Fruit fly (Drosophila melanogaster) whole organism, embryonic: Measurements from ENCODE around the gene Vdup1.

Experiments
- Ada2b ChIP-seq: fragments of 200-800 bp; sonication (Bioruptor generic); IDR thresholded peaks from 2 replicates; pipeline ENCODE4 v1.3.6; 2022; ENCODE audit warnings: missing biosample characterization, missing genetic modification characterization
- Bdp1 ChIP-seq: fragments of 200-800 bp; sonication (Bioruptor generic); optimal IDR thresholded peaks from 3 replicates; lab custom pipeline; 2016; ENCODE audit warnings: missing biosample characterization, missing genetic modification characterization
- CG11085 ChIP-seq: fragments of 200-800 bp; sonication (Bioruptor generic); IDR thresholded peaks from 2 replicates; pipeline ENCODE4 v1.3.6; 2022; ENCODE audit warnings: missing biosample characterization, missing genetic modification characterization
- CG11695 ChIP-seq: fragments of 200-800 bp; sonication (Bioruptor generic); IDR thresholded peaks from 3 replicates; pipeline ENCODE4 v1.3.6; 2022; ENCODE audit warnings: missing biosample characterization, missing genetic modification characterization
- CG13624 ChIP-seq: fragments of 200-800 bp; sonication (Bioruptor generic); optimal IDR thresholded peaks from 2 replicates; lab custom pipeline; 2016; ENCODE audit warnings: missing biosample characterization, missing genetic modification characterization
- CG15479 ChIP-seq: fragments of 200-800 bp; sonication (Bioruptor generic); optimal IDR thresholded peaks from 3 replicates; lab custom pipeline; 2019; ENCODE audit warnings: missing biosample characterization, mild to moderate bottlenecking, missing genetic modification characterization, moderate library complexity
- CG16815 ChIP-seq: fragments of 200-800 bp; sonication (Bioruptor generic); optimal IDR thresholded peaks from 3 replicates; lab custom pipeline; 2017; ENCODE audit warnings: missing biosample characterization, mild to moderate bottlenecking, missing genetic modification characterization
- CG16863 ChIP-seq: fragments of 200-800 bp; sonication (Bioruptor generic); optimal IDR thresholded peaks from 3 replicates; lab custom pipeline; 2016; ENCODE audit warnings: missing biosample characterization, missing genetic modification characterization
- CG17328 ChIP-seq: fragments of 200-800 bp; sonication (Bioruptor generic); IDR thresholded peaks from 2 replicates; pipeline ENCODE4 v1.3.6; 2022; ENCODE audit warnings: missing biosample characterization, missing genetic modification characterization
- CG17385 ChIP-seq: fragments of 200-800 bp; sonication (Bioruptor generic); optimal IDR thresholded peaks from 3 replicates; lab custom pipeline; 2018; ENCODE audit warnings: missing biosample characterization, mild to moderate bottlenecking, missing genetic modification characterization
- CG17568 ChIP-seq: fragments of 200-800 bp; sonication (Bioruptor generic); optimal IDR thresholded peaks from 2 replicates; lab custom pipeline; 2018; ENCODE audit warnings: missing biosample characterization, mild to moderate bottlenecking, missing genetic modification characterization, moderate library complexity
- CG32767 ChIP-seq: fragments of 200-800 bp; sonication (Bioruptor generic); IDR thresholded peaks from 2 replicates; pipeline ENCODE4 v1.3.6; 2022; ENCODE audit warnings: missing biosample characterization, missing genetic modification characterization
- CG33557 ChIP-seq: fragments of 200-800 bp; sonication (Bioruptor generic); optimal IDR thresholded peaks from 2 replicates; lab custom pipeline; 2019; ENCODE audit warnings: missing biosample characterization, mild to moderate bottlenecking, missing genetic modification characterization, moderate library complexity
- CG3995 ChIP-seq: fragments of 200-800 bp; sonication (Bioruptor generic); optimal IDR thresholded peaks from 3 replicates; lab custom pipeline; 2016; ENCODE audit warnings: missing biosample characterization, missing genetic modification characterization
- CG4328 ChIP-seq: fragments of 200-800 bp; sonication (Bioruptor generic); optimal IDR thresholded peaks from 3 replicates; lab custom pipeline; 2017; ENCODE audit warnings: missing biosample characterization, missing genetic modification reagents, missing genetic modification characterization
- CG4707 ChIP-seq: fragments of 200-800 bp; sonication (Bioruptor generic); optimal IDR thresholded peaks from 2 replicates; lab custom pipeline; 2018; ENCODE audit warnings: missing biosample characterization, mild to moderate bottlenecking, missing genetic modification characterization, moderate library complexity
- CG6175 ChIP-seq: fragments of 200-800 bp; sonication (Bioruptor generic); IDR thresholded peaks from 3 replicates; pipeline ENCODE4 v1.3.6; 2022; ENCODE audit warnings: missing biosample characterization, missing genetic modification characterization
- CG6272 ChIP-seq: fragments of 200-800 bp; sonication (Bioruptor generic); IDR thresholded peaks from 2 replicates; pipeline ENCODE4 v1.3.6; 2022; ENCODE audit warnings: missing biosample characterization, missing genetic modification characterization
- CG6813 ChIP-seq: fragments of 200-800 bp; sonication (Bioruptor generic); optimal IDR thresholded peaks from 2 replicates; lab custom pipeline; 2017; ENCODE audit warnings: missing biosample characterization, missing genetic modification characterization, mild to moderate bottlenecking, moderate library complexity, missing genetic modification reagents
- CG8281 ChIP-seq: fragments of 200-800 bp; sonication (Bioruptor generic); optimal IDR thresholded peaks from 2 replicates; lab custom pipeline; 2018; ENCODE audit warnings: missing biosample characterization, mild to moderate bottlenecking, missing genetic modification characterization, moderate library complexity
- CG8944 ChIP-seq: fragments of 200-800 bp; sonication (Bioruptor generic); optimal IDR thresholded peaks from 3 replicates; lab custom pipeline; 2016; ENCODE audit warnings: missing biosample characterization, missing genetic modification characterization
- CG9215 ChIP-seq: fragments of 200-800 bp; sonication (Bioruptor generic); IDR thresholded peaks from 2 replicates; pipeline ENCODE4 v1.3.6; 2022; ENCODE audit warnings: missing biosample characterization, missing genetic modification characterization
- Deaf1 ChIP-seq: fragments of 200-800 bp; optimal IDR thresholded peaks from 3 replicates; lab custom pipeline; 2019; ENCODE audit warnings: missing biosample characterization, mild to moderate bottlenecking, missing genetic modification characterization, moderate library complexity
- HmgZ ChIP-seq: fragments of 200-800 bp; sonication (Bioruptor generic); optimal IDR thresholded peaks from 2 replicates; lab custom pipeline; 2018; ENCODE audit warnings: missing biosample characterization, mild to moderate bottlenecking, missing genetic modification characterization
- Meics ChIP-seq: fragments of 200-800 bp; sonication (Bioruptor generic); optimal IDR thresholded peaks from 2 replicates; lab custom pipeline; 2017; ENCODE audit warnings: missing biosample characterization, mild to moderate bottlenecking, missing genetic modification characterization
- Nf-YB ChIP-seq: fragments of 200-800 bp; sonication (Bioruptor generic); optimal IDR thresholded peaks from 3 replicates; lab custom pipeline; 2019; ENCODE audit warnings: missing biosample characterization, mild to moderate bottlenecking, missing genetic modification characterization, moderate library complexity
- Nf-YC ChIP-seq: fragments of 200-800 bp; optimal IDR thresholded peaks from 3 replicates; lab custom pipeline; 2019; ENCODE audit warnings: missing biosample characterization, mild to moderate bottlenecking, missing genetic modification characterization, moderate library complexity
- Oaz ChIP-seq: fragments of 200-800 bp; sonication (Bioruptor generic); IDR thresholded peaks from 2 replicates; pipeline ENCODE4 v1.3.6; 2022; ENCODE audit warnings: missing biosample characterization, missing genetic modification characterization
- Pdp1 ChIP-seq, 2 experiments: fragments of 200-800 bp; sonication (Bioruptor generic); optimal IDR thresholded peaks; 3 replicates each; lab custom pipeline; 2016; ENCODE audit warnings: missing biosample characterization in 2 of 2, missing genetic modification characterization in 2 of 2, mild to moderate bottlenecking in 1 of 2, moderate library complexity in 1 of 2
- Sry-δ ChIP-seq: fragments of 200-800 bp; sonication (Bioruptor generic); optimal IDR thresholded peaks from 2 replicates; lab custom pipeline; 2016; ENCODE audit warnings: missing biosample characterization, missing genetic modification characterization
- ase ChIP-seq: fragments of 200-800 bp; sonication (Bioruptor generic); IDR thresholded peaks from 3 replicates; pipeline ENCODE4 v1.3.6; 2022; ENCODE audit warnings: missing biosample characterization, missing genetic modification characterization
- bsh ChIP-seq, 2 experiments: fragments of 200-800 bp; sonication (Bioruptor generic); optimal IDR thresholded peaks; 2 replicates each; lab custom pipeline; 2017 to 2018; ENCODE audit warnings: mild to moderate bottlenecking in 2 of 2, missing biosample characterization in 2 of 2, missing genetic modification characterization in 2 of 2, moderate library complexity in 1 of 2
- cad ChIP-seq: fragments of >200 bp; optimal IDR thresholded peaks from 2 replicates; lab custom pipeline; 2017; ENCODE audit warnings: missing biosample characterization, missing genetic modification characterization
- chinmo ChIP-seq: fragments of 200-800 bp; sonication (Bioruptor generic); IDR thresholded peaks from 4 replicates; pipeline ENCODE4 v1.3.6; 2022; ENCODE audit warnings: missing biosample characterization, missing genetic modification characterization; ENCODE audit not compliant: partially characterized antibody
- corto ChIP-seq: fragments of 200-800 bp; sonication (Bioruptor generic); optimal IDR thresholded peaks from 2 replicates; lab custom pipeline; 2016; ENCODE audit warnings: missing biosample characterization, mild to moderate bottlenecking, missing genetic modification characterization, moderate library complexity
- croc ChIP-seq: fragments of 200-800 bp; sonication (Bioruptor generic); conservative IDR thresholded peaks from 3 replicates; pipeline ENCODE4 v1.3.6; 2022; ENCODE audit warnings: missing biosample characterization, missing genetic modification characterization
- dysf ChIP-seq: fragments of 200-800 bp; sonication (Bioruptor generic); IDR thresholded peaks from 3 replicates; pipeline ENCODE4 v1.3.6; 2022; ENCODE audit warnings: missing biosample characterization, missing genetic modification characterization
- esg ChIP-seq: fragments of 200-800 bp; sonication (Bioruptor generic); conservative IDR thresholded peaks from 2 replicates; pipeline ENCODE4 v1.3.6; 2022; ENCODE audit warnings: missing biosample characterization, missing genetic modification characterization
- kah ChIP-seq: fragments of 200-800 bp; sonication (Bioruptor generic); optimal IDR thresholded peaks from 2 replicates; lab custom pipeline; 2018; ENCODE audit warnings: missing biosample characterization, mild to moderate bottlenecking, missing genetic modification characterization
- lab ChIP-seq: fragments of 200-800 bp; sonication (Bioruptor generic); optimal IDR thresholded peaks from 3 replicates; lab custom pipeline; 2017; ENCODE audit warnings: missing biosample characterization, missing genetic modification characterization, mild to moderate bottlenecking, moderate library complexity, missing genetic modification reagents
- nerfin-1 ChIP-seq: fragments of 200-800 bp; sonication (Bioruptor generic); optimal IDR thresholded peaks from 3 replicates; lab custom pipeline; 2019; ENCODE audit warnings: missing biosample characterization, mild to moderate bottlenecking, missing genetic modification characterization, moderate library complexity
- prd ChIP-seq, 3 experiments: fragments of >200 bp in 2 of 3; fragments of 200-800 bp in 1 of 3; sonication (Bioruptor generic) in 1 of 3; optimal IDR thresholded peaks in 2 of 3; IDR thresholded peaks in 1 of 3; 2 replicates in 2 of 3; 3 replicates in 1 of 3; pipeline versions ENCODE4 v1.3.6 to Lab custom; 2017 to 2022; ENCODE audit warnings: missing biosample characterization in 1 of 3, missing genetic modification characterization in 1 of 3
- sens ChIP-seq: fragments of 200-800 bp; sonication (Bioruptor generic); peaks from one replicate; lab custom pipeline; 2016; ENCODE audit warnings: missing biosample characterization, missing genetic modification characterization
- sisA ChIP-seq: fragments of 200-800 bp; sonication (Bioruptor generic); IDR thresholded peaks from 2 replicates; pipeline ENCODE4 v1.3.6; 2022; ENCODE audit warnings: missing biosample characterization, missing genetic modification characterization
- sna ChIP-seq: fragments of 200-800 bp; sonication (Bioruptor generic); IDR thresholded peaks from 2 replicates; pipeline ENCODE4 v1.3.6; 2022; ENCODE audit warnings: missing biosample characterization, missing genetic modification characterization; ENCODE audit not compliant: partially characterized antibody
- tgo ChIP-seq: fragments of 200-800 bp; sonication (Bioruptor generic); IDR thresholded peaks from 3 replicates; pipeline ENCODE4 v1.3.6; 2022; ENCODE audit warnings: missing biosample characterization, missing genetic modification characterization
- tx ChIP-seq: fragments of 200-800 bp; sonication (Bioruptor generic); optimal IDR thresholded peaks from 2 replicates; lab custom pipeline; 2016; ENCODE audit warnings: missing biosample characterization, missing genetic modification characterization
- unpg ChIP-seq: fragments of 200-800 bp; sonication (Bioruptor generic); optimal IDR thresholded peaks from 3 replicates; lab custom pipeline; 2018; ENCODE audit warnings: missing biosample characterization, mild to moderate bottlenecking, missing genetic modification characterization, moderate library complexity

Vdup1 gene

dm6 chr3L:128295-129117, 50.3 kb downstream of the Vdup1 start (continued):
- no peak for TF ChIP-seq CG16815 (GFP tag; lab: Kevin White, UChicago)
- TF ChIP-seq CG8281 (tag; lab: Kevin White, UChicago) = no peak
- TF ChIP-seq Meics = no peak
- peak; percentile 54; the same call in 1 of the 2 replicates for TF ChIP-seq CG32767 (GFP tag; lab: Robert Waterston, UW)
- no peak for TF ChIP-seq ase (GFP tag; lab: Robert Waterston, UW)
- no peak for TF ChIP-seq sisA (GFP tag; lab: Robert Waterston, UW)
- peak; percentile 30 for TF ChIP-seq kah
- peak; percentile 93 for TF ChIP-seq chinmo
- TF ChIP-seq CG3995 = peak; percentile 86
- peak; percentile 14; the same call in 1 of the 2 replicates for TF ChIP-seq CG17328
- no peak for TF ChIP-seq Nf-YC (tag; lab: Kevin White, UChicago)
- TF ChIP-seq lab (GFP tag; lab: Kevin White, UChicago) = peak; percentile 25
- TF ChIP-seq CG6175 (GFP tag; lab: Robert Waterston, UW) = no peak
- TF ChIP-seq Nf-YB (GFP tag; lab: Kevin White, UChicago) = no peak
- TF ChIP-seq CG4707 = no peak
- TF ChIP-seq CG15479 (GFP tag; lab: Kevin White, UChicago) = no peak
- TF ChIP-seq CG13624 (GFP tag; lab: Kevin White, UChicago) = peak; percentile 43
- TF ChIP-seq tx (GFP tag; lab: Kevin White, UChicago) = no peak
- TF ChIP-seq CG9215 (GFP tag; lab: Robert Waterston, UW) = no peak
- peak in 1 of 2 experiments; percentile 33 for TF ChIP-seq Pdp1 (GFP tag; optimal IDR thresholded peaks at IDR 0.05; lab: Kevin White, UChicago)
- TF ChIP-seq Deaf1 (tag; lab: Kevin White, UChicago) = peak; percentile 66
- TF ChIP-seq CG11085 (GFP tag; lab: Robert Waterston, UW) = no peak
- no peak for TF ChIP-seq Oaz (GFP tag; lab: Robert Waterston, UW)
- TF ChIP-seq bsh (GFP tag; optimal IDR thresholded peaks at IDR 0.05; lab: Kevin White, UChicago) = no peak
- TF ChIP-seq nerfin-1 = peak; percentile 84
- no peak for TF ChIP-seq HmgZ
- TF ChIP-seq CG6272 (GFP tag; lab: Robert Waterston, UW) = no peak
- no peak for TF ChIP-seq dysf (GFP tag; lab: Robert Waterston, UW)
- no peak for TF ChIP-seq Bdp1 (GFP tag; lab: Kevin White, UChicago)
- no peak for TF ChIP-seq croc (GFP tag; lab: Robert Waterston, UW)
- TF ChIP-seq CG4328 (GFP tag; lab: Kevin White, UChicago) = no peak
- TF ChIP-seq CG6813 (GFP tag; lab: Kevin White, UChicago) = no peak
- no peak for TF ChIP-seq prd (optimal IDR thresholded peaks at IDR 0.05; lab: Kevin White, UChicago)
- no peak for TF ChIP-seq prd (GFP tag; IDR thresholded peaks at IDR 0.05; lab: Robert Waterston, UW)
- TF ChIP-seq sna = peak; percentile 48; the same call in 1 of the 2 replicates
- TF ChIP-seq CG16863 (GFP tag; lab: Kevin White, UChicago) = no peak
- TF ChIP-seq CG11695 = peak; percentile 47; the same call in 1 of the 3 replicates
- TF ChIP-seq Sry-δ (GFP tag; lab: Kevin White, UChicago) = no peak
- no peak for TF ChIP-seq unpg (GFP tag; lab: Kevin White, UChicago)
- TF ChIP-seq corto (GFP tag; lab: Kevin White, UChicago) = no peak
- TF ChIP-seq Ada2b (GFP tag; lab: Robert Waterston, UW) = no peak
- TF ChIP-seq sens (GFP tag; lab: Kevin White, UChicago) = peak; percentile 71
- peak; percentile 59 for TF ChIP-seq cad (GFP tag; lab: Kevin White, UChicago)
- no peak for TF ChIP-seq esg (GFP tag; lab: Robert Waterston, UW)
- TF ChIP-seq tgo = no peak
- TF ChIP-seq CG17568 (GFP tag; lab: Kevin White, UChicago) = peak; percentile 43
- peak; percentile 1 for TF ChIP-seq CG17385 (GFP tag; lab: Kevin White, UChicago)
- TF ChIP-seq CG33557 (GFP tag; lab: Kevin White, UChicago) = no peak
- no peak for TF ChIP-seq CG8944 (GFP tag; lab: Kevin White, UChicago)
